Worm (Caenorhabditis elegans) whole organism, L2 larva: ENCODE results near the gene Y53G8B.2.
A peak's percentile ranks its signal among the peaks of the same experiment; 100 is the strongest.

Experiments used
- C34F6.9 ChIP-seq: fragments of 150-350 bp; optimal IDR thresholded peaks from 2 replicates; lab custom pipeline; 2014; ENCODE audit warnings: missing biosample characterization, missing genetic modification characterization
- F13H6.1 ChIP-seq: sonication (generic microtip); optimal IDR thresholded peaks from 2 replicates; lab custom pipeline; 2016; ENCODE audit warnings: missing genetic modification characterization, missing compliant biosample characterization
- R02D3.7 ChIP-seq: fragments of 150-350 bp; optimal IDR thresholded peaks from 2 replicates; lab custom pipeline; 2014; ENCODE audit warnings: missing biosample characterization, missing genetic modification characterization
- Y55F3AM.14 ChIP-seq: fragments of 200-800 bp; sonication (Bioruptor generic); optimal IDR thresholded peaks from 2 replicates; lab custom pipeline; 2018; ENCODE audit warnings: mild to moderate bottlenecking, missing genetic modification characterization, missing compliant biosample characterization
- ZK546.5 ChIP-seq: sonication (generic microtip); optimal IDR thresholded peaks from 2 replicates; lab custom pipeline; 2017; ENCODE audit warnings: missing biosample characterization, missing genetic modification characterization
- ama-1 ChIP-seq: fragments of 150-350 bp; optimal IDR thresholded peaks from 2 replicates; lab custom pipeline; 2018; ENCODE audit warnings: inconsistent platforms
- blmp-1 ChIP-seq: sonication (generic microtip); optimal IDR thresholded peaks from 2 replicates; lab custom pipeline; 2017; ENCODE audit warnings: missing genetic modification characterization, mild to moderate bottlenecking, missing compliant biosample characterization, antibody characterized with exemption, moderate library complexity; ENCODE audit not compliant: insufficient read depth
- ceh-16 ChIP-seq: fragments of 150-350 bp; optimal IDR thresholded peaks from 2 replicates; lab custom pipeline; 2014; ENCODE audit warnings: missing biosample characterization, missing genetic modification characterization
- ceh-82 ChIP-seq: fragments of 150-350 bp; optimal IDR thresholded peaks from 2 replicates; lab custom pipeline; 2014; ENCODE audit warnings: missing biosample characterization, missing genetic modification characterization
- crh-2 ChIP-seq: sonication (generic microtip); optimal IDR thresholded peaks from 2 replicates; lab custom pipeline; 2017; ENCODE audit warnings: missing biosample characterization, missing genetic modification characterization
- dmd-4 ChIP-seq: sonication (generic microtip); optimal IDR thresholded peaks from 2 replicates; lab custom pipeline; 2017; ENCODE audit warnings: missing biosample characterization, missing genetic modification characterization
- egl-27 ChIP-seq: sonication (generic microtip); optimal IDR thresholded peaks from 3 replicates; lab custom pipeline; 2017; ENCODE audit warnings: missing biosample characterization, missing genetic modification reagents, missing genetic modification characterization
- elt-1 ChIP-seq: fragments of 150-350 bp; optimal IDR thresholded peaks from 2 replicates; lab custom pipeline; 2014; ENCODE audit warnings: missing biosample characterization, missing genetic modification characterization
- elt-3 ChIP-seq: sonication (generic microtip); optimal IDR thresholded peaks from 2 replicates; lab custom pipeline; 2017; ENCODE audit warnings: missing biosample characterization, missing genetic modification characterization
- fos-1 ChIP-seq: fragments of 150-350 bp; optimal IDR thresholded peaks from 2 replicates; lab custom pipeline; 2014; ENCODE audit warnings: missing biosample characterization, missing genetic modification characterization
- gmeb-1 ChIP-seq: fragments of 150-350 bp; optimal IDR thresholded peaks from 2 replicates; lab custom pipeline; 2014; ENCODE audit warnings: missing biosample characterization, missing genetic modification characterization
- lin-11 ChIP-seq: fragments of 150-350 bp; sonication (generic microtip); optimal IDR thresholded peaks from 2 replicates; lab custom pipeline; 2014; ENCODE audit warnings: missing biosample characterization, missing genetic modification characterization, inconsistent platforms, mixed read lengths
- lin-13 ChIP-seq: fragments of 150-350 bp; optimal IDR thresholded peaks from 2 replicates; lab custom pipeline; 2014; ENCODE audit warnings: missing biosample characterization, missing genetic modification reagents, missing genetic modification characterization
- lsy-2 ChIP-seq, 2 experiments: fragments of 150-350 bp in 1 of 2; sonication (generic microtip) in 1 of 2; optimal IDR thresholded peaks; 2 replicates each; lab custom pipeline; 2014 to 2017; ENCODE audit warnings: missing biosample characterization in 2 of 2, missing genetic modification characterization in 2 of 2
- mab-5 ChIP-seq: fragments of 150-350 bp; optimal IDR thresholded peaks from 2 replicates; lab custom pipeline; 2014; ENCODE audit warnings: missing biosample characterization, missing genetic modification characterization
- mdl-1 ChIP-seq, 2 experiments: fragments of 150-350 bp in 1 of 2; sonication (generic microtip) in 1 of 2; optimal IDR thresholded peaks; 2 replicates each; lab custom pipeline; 2017; ENCODE audit warnings: missing biosample characterization in 2 of 2, missing genetic modification characterization in 2 of 2
- nhr-10 ChIP-seq: sonication (generic microtip); optimal IDR thresholded peaks from 2 replicates; lab custom pipeline; 2017; ENCODE audit warnings: missing biosample characterization, missing genetic modification characterization
- nhr-12 ChIP-seq: fragments of 150-350 bp; optimal IDR thresholded peaks from 2 replicates; lab custom pipeline; 2014; ENCODE audit warnings: missing biosample characterization, missing genetic modification characterization
- nhr-129 ChIP-seq: fragments of 150-350 bp; optimal IDR thresholded peaks from 2 replicates; lab custom pipeline; 2014; ENCODE audit warnings: missing biosample characterization, missing genetic modification characterization
- nhr-21 ChIP-seq: fragments of 150-350 bp; optimal IDR thresholded peaks from 2 replicates; lab custom pipeline; 2014; ENCODE audit warnings: missing biosample characterization, missing genetic modification characterization
- nhr-23 ChIP-seq: fragments of 150-350 bp; optimal IDR thresholded peaks from 2 replicates; lab custom pipeline; 2014; ENCODE audit warnings: missing biosample characterization, missing genetic modification reagents, missing genetic modification characterization
- nhr-237 ChIP-seq: fragments of 150-350 bp; optimal IDR thresholded peaks from 2 replicates; lab custom pipeline; 2014; ENCODE audit warnings: missing biosample characterization, missing genetic modification characterization
- nhr-25 ChIP-seq: fragments of 150-350 bp; sonication (generic microtip); optimal IDR thresholded peaks from 3 replicates; lab custom pipeline; 2014; ENCODE audit warnings: missing biosample characterization, missing genetic modification characterization
- nhr-6 ChIP-seq: fragments of 150-350 bp; optimal IDR thresholded peaks from 2 replicates; lab custom pipeline; 2014; ENCODE audit warnings: missing biosample characterization, missing genetic modification characterization
- nhr-77 ChIP-seq: fragments of 150-350 bp; optimal IDR thresholded peaks from 2 replicates; lab custom pipeline; 2014; ENCODE audit warnings: missing biosample characterization, missing genetic modification characterization
- peb-1 ChIP-seq: fragments of 150-350 bp; optimal IDR thresholded peaks from 2 replicates; lab custom pipeline; 2014; ENCODE audit warnings: missing biosample characterization, missing genetic modification characterization
- sem-4 ChIP-seq: fragments of 150-350 bp; optimal IDR thresholded peaks from 2 replicates; lab custom pipeline; 2014; ENCODE audit warnings: missing biosample characterization, missing genetic modification reagents, missing genetic modification characterization
- skn-1 ChIP-seq: sonication (generic microtip); optimal IDR thresholded peaks from 2 replicates; lab custom pipeline; 2017; ENCODE audit warnings: missing biosample characterization, missing genetic modification characterization
- sma-3 ChIP-seq: sonication (generic microtip); optimal IDR thresholded peaks from 2 replicates; lab custom pipeline; 2016; ENCODE audit warnings: missing genetic modification reagents, missing genetic modification characterization, missing compliant biosample characterization
- snpc-4 ChIP-seq: fragments of 150-350 bp; optimal IDR thresholded peaks from 2 replicates; lab custom pipeline; 2014; ENCODE audit warnings: missing biosample characterization, missing genetic modification characterization
- unc-39 ChIP-seq: fragments of 150-350 bp; optimal IDR thresholded peaks from 2 replicates; lab custom pipeline; 2014; ENCODE audit warnings: missing biosample characterization, missing genetic modification characterization
- unc-55 ChIP-seq: fragments of 150-350 bp; sonication (generic microtip); optimal IDR thresholded peaks from 3 replicates; lab custom pipeline; 2014; ENCODE audit warnings: missing biosample characterization, missing genetic modification reagents, missing genetic modification characterization
- unc-62 ChIP-seq: fragments of 150-350 bp; optimal IDR thresholded peaks from 2 replicates; lab custom pipeline; 2014; ENCODE audit warnings: missing biosample characterization, missing genetic modification reagents, missing genetic modification characterization
- zag-1 ChIP-seq: fragments of 150-350 bp; optimal IDR thresholded peaks from 2 replicates; lab custom pipeline; 2014; ENCODE audit warnings: missing biosample characterization, missing genetic modification characterization
- ztf-1 ChIP-seq: fragments of 200-800 bp; sonication (Bioruptor generic); conservative IDR thresholded peaks from 2 replicates; pipeline ENCODE4 v1.3.6; 2022; ENCODE audit warnings: missing genetic modification characterization, missing compliant biosample characterization
- ztf-11 ChIP-seq: sonication (generic microtip); optimal IDR thresholded peaks from 2 replicates; lab custom pipeline; 2017; ENCODE audit warnings: missing biosample characterization, missing genetic modification characterization
- ztf-4 ChIP-seq: fragments of 150-350 bp; optimal IDR thresholded peaks from 2 replicates; lab custom pipeline; 2014; ENCODE audit warnings: missing biosample characterization, missing genetic modification characterization

The Y53G8B.2 gene

ce11 chrIII:3070026-3070573, 33.7 kb downstream of the Y53G8B.2 start, which contains the start of gene H06I04.3:
Gene H06I04.3 (plus strand): TSS chrIII:3070523.
- no peak for TF ChIP-seq nhr-10 (tag; lab: Kevin White, UChicago)
- peak; percentile 68 for TF ChIP-seq unc-55 (GFP tag; lab: Kevin White, UChicago)
- peak; percentile 20 for TF ChIP-seq nhr-129 (tag; lab: Kevin White, UChicago)
- TF ChIP-seq lsy-2 (tag; optimal IDR thresholded peaks at IDR 0.05; lab: Kevin White, UChicago), result peak in 1 of 2 experiments; percentile 61
- peak; percentile 81 for TF ChIP-seq gmeb-1

DNA sequence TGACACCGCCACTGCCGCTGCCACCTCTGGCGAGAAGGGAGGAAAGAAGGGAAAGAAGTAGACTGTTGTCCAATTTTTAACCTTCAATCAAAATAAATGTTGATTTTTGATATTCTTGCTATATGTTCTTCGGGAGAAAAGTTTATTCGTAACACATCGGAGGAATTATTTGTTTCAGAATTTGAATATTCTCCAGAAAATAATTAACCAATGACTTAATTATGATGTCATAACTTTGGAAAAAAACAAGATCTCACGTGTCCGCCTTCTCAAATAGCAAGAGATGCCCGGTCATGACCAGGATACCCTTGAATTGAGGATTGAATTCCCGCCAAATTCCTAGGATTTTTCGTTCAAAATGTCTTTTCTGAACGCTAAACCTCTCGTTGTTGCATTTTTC, 34.7 kb downstream of the Y53G8B.2 start:
- TF ChIP-seq nhr-129 (tag; lab: Kevin White, UChicago) (no peak), lin-13 (peak; percentile 6), ZK546.5 (tag; lab: Kevin White, UChicago) (peak; percentile 34), mab-5 (tag; lab: Kevin White, UChicago) (no peak)

DNA sequence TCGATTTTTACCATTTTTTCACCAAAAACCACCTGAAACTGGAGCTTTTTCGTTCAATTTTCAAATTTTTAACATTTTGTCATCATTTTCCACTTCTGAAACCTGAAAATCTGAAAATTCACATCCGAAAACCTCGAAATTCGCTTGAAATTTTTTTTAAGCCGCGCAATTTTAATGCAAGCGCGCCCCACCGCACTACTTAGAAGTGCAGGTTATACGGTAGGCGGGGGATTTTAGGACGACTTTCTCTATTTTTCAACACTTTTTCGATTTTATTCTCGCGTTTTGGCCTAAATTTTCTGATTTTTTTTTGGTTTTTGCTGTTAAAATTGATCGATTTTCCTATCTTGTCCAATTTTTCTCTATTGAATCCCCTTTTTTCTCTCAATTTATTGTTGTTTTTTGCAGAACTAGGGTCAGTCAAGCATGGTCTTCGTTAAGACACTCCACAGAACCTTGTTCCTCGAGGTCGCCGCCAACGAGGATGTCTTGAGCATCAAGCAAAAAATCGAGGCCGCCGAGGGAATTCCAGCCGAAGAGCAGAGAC, 35.8 kb downstream of the Y53G8B.2 start, which contains the start of gene ubl-1:
TSS of gene ubl-1 (plus strand) at position 402 of the 547 bp plus-strand sequence.
- TF ChIP-seq lin-13 (peak; percentile 95), nhr-6 (tag; lab: Kevin White, UChicago) (peak; percentile 51), fos-1 (tag; lab: Kevin White, UChicago) (peak; percentile 77), ZK546.5 (tag; lab: Kevin White, UChicago) (peak; percentile 97), zag-1 (tag; lab: Kevin White, UChicago) (no peak), sem-4 (tag; lab: Kevin White, UChicago) (peak; percentile 40), F13H6.1 (tag; lab: Kevin White, UChicago) (peak; percentile 70), mab-5 (tag; lab: Kevin White, UChicago) (peak; percentile 25), nhr-77 (tag; lab: Kevin White, UChicago) (peak; percentile 35), unc-39 (tag; lab: Kevin White, UChicago) (no peak), nhr-10 (tag; lab: Kevin White, UChicago) (peak; percentile 32), ama-1 (peak; percentile 75), nhr-129 (tag; lab: Kevin White, UChicago) (peak; percentile 89), lin-11 (peak; percentile 82), elt-3 (tag; lab: Kevin White, UChicago) (no peak), crh-2 (tag; lab: Kevin White, UChicago) (peak; percentile 85), skn-1 (tag; lab: Kevin White, UChicago) (no peak), elt-1 (tag; lab: Kevin White, UChicago) (no peak), nhr-237 (tag; lab: Kevin White, UChicago) (peak; percentile 17), mdl-1 (tag; optimal IDR thresholded peaks at IDR 0.05; lab: Kevin White, UChicago) (no peak), R02D3.7 (peak; percentile 16), C34F6.9 (tag; lab: Kevin White, UChicago) (peak; percentile 93), nhr-21 (peak; percentile 75), lsy-2 (tag; optimal IDR thresholded peaks at IDR 0.05; lab: Kevin White, UChicago) (peak; percentile 95 to 99), sma-3 (peak; percentile 74), egl-27 (tag; lab: Kevin White, UChicago) (peak; percentile 60), gmeb-1 (peak; percentile 86), Y55F3AM.14 (no peak), ztf-4 (tag; lab: Kevin White, UChicago) (peak; percentile 63), blmp-1 (tag; lab: Kevin White, UChicago) (peak; percentile 79), snpc-4 (tag; lab: Kevin White, UChicago) (peak; percentile 49), ceh-82 (tag; lab: Kevin White, UChicago) (peak; percentile 34), nhr-25 (tag; lab: Kevin White, UChicago) (peak; percentile 87), unc-55 (GFP tag; lab: Kevin White, UChicago) (peak; percentile 97), ceh-16 (tag; lab: Kevin White, UChicago) (peak; percentile 55)

DNA sequence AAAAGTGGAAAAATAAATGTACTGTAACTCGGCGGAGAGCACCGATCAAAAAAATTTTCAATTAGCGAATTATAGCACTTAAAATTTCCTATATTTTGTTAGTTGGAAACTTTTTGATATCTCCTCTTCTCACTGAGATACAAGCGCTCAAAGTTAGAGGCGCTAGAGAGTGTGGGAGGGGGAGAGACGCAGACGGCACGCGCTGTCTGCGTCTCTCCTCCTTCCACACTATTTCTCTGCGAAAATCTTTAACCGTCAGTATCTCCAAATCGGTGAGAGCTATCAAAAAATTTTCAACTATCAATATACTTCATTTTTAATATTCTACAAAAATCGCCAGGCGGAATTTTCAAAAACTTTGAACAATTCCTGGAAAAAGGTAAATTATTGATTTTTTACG, 37.0 kb downstream of the Y53G8B.2 start:
- TF ChIP-seq nhr-12, result no peak
- no peak for TF ChIP-seq crh-2 (tag; lab: Kevin White, UChicago)
- TF ChIP-seq ztf-1, result no peak
- no peak for TF ChIP-seq dmd-4
- no peak for TF ChIP-seq ceh-16 (tag; lab: Kevin White, UChicago)
- TF ChIP-seq gmeb-1, result no peak
- TF ChIP-seq zag-1 (tag; lab: Kevin White, UChicago), result no peak
- no peak for TF ChIP-seq nhr-23 (tag; lab: Kevin White, UChicago)
- TF ChIP-seq peb-1 (tag; lab: Kevin White, UChicago), result no peak
- TF ChIP-seq R02D3.7, result no peak
- TF ChIP-seq lsy-2 (tag; optimal IDR thresholded peaks at IDR 0.05; lab: Kevin White, UChicago), result no peak
- no peak for TF ChIP-seq ztf-11 (tag; lab: Kevin White, UChicago)
- TF ChIP-seq sma-3, result no peak
- no peak for TF ChIP-seq unc-39 (tag; lab: Kevin White, UChicago)
- TF ChIP-seq egl-27 (tag; lab: Kevin White, UChicago), result no peak
- TF ChIP-seq lin-11, result no peak
- no peak for TF ChIP-seq unc-62 (GFP tag; lab: Kevin White, UChicago)
- TF ChIP-seq, all 48 proteins: peak for 0
